Fruit fly (Drosophila melanogaster): ENCODE results near the gene CG32669.
A peak's percentile ranks its signal among the peaks of the same experiment; 100 is the strongest.

DNA sequence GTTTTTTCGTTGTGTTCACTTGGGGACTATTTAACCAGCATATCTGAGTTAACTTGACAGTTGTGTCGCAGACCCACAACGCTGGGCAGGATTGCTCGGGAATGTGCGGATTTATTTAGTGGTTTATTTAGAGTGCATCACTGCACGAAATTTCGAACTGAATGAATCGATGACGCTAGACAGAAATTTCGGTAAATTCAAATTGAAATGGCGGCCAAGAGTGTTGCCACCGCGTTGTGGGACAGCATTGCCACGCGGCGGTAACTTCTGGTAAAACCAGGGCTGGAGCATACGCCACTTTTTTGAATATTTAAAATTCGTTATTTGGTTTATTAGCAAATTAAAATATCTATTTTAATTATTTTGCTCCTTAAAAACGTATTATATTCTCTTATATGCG is 9.8 kb upstream of the CG32669 start, which contains the start of gene feo:
- TF ChIP-seq CG17802 (tag; optimal IDR thresholded peaks at IDR 0.05) (no peak), insv (GFP tag; optimal IDR thresholded peaks at IDR 0.05) (peak in 1 of 2 experiments; percentile 4), CG1647 (GFP tag; optimal IDR thresholded peaks at IDR 0.05) (no peak), CG12299 (tag; optimal IDR thresholded peaks at IDR 0.05) (no peak), Abd-B (GFP tag; optimal IDR thresholded peaks at IDR 0.05) (no peak), fd64A (GFP tag; optimal IDR thresholded peaks at IDR 0.05) (no peak), Elba2 (GFP tag; optimal IDR thresholded peaks at IDR 0.05) (peak; percentile 9), C15 (GFP tag; IDR thresholded peaks at IDR 0.05) (no peak), CG11723 (GFP tag; optimal IDR thresholded peaks at IDR 0.05) (no peak), E2f2 (GFP tag; IDR thresholded peaks at IDR 0.05) (peak; percentile 96)

All from whole organism, embryonic.